Fruit fly (Drosophila melanogaster) whole organism, embryonic: ENCODE measurements around the gene CG9288.

Experiments used
- Atf-2 ChIP-seq: fragments of 200-800 bp; sonication (Bioruptor generic); optimal IDR thresholded peaks from 2 replicates; lab custom pipeline; 2016; ENCODE audit warnings: missing biosample characterization, missing genetic modification characterization
- CG11247 ChIP-seq: fragments of 200-800 bp; sonication (Bioruptor generic); IDR thresholded peaks from 2 replicates; pipeline ENCODE4 v1.3.6; 2022; ENCODE audit warnings: missing biosample characterization, missing genetic modification characterization
- CG11504 ChIP-seq: fragments of 200-800 bp; sonication (Bioruptor generic); optimal IDR thresholded peaks from 3 replicates; lab custom pipeline; 2019; ENCODE audit warnings: missing biosample characterization, mild to moderate bottlenecking, missing genetic modification characterization, moderate library complexity
- CG11560 ChIP-seq: fragments of 200-800 bp; sonication (Bioruptor generic); IDR thresholded peaks from 3 replicates; pipeline ENCODE4 v1.3.6; 2022; ENCODE audit warnings: missing biosample characterization, missing genetic modification characterization
- CG12659 ChIP-seq: fragments of 200-800 bp; sonication (Bioruptor generic); optimal IDR thresholded peaks from 3 replicates; lab custom pipeline; 2017; ENCODE audit warnings: mild to moderate bottlenecking, missing biosample characterization, missing genetic modification reagents, missing genetic modification characterization
- CG12942 ChIP-seq: fragments of 200-800 bp; sonication (Bioruptor generic); optimal IDR thresholded peaks from 3 replicates; lab custom pipeline; 2016; ENCODE audit warnings: missing biosample characterization, missing genetic modification characterization
- CG13894 ChIP-seq: fragments of 200-800 bp; sonication (Bioruptor generic); optimal IDR thresholded peaks from 3 replicates; lab custom pipeline; 2018; ENCODE audit warnings: missing biosample characterization, mild to moderate bottlenecking, missing genetic modification characterization, moderate library complexity
- CG15011 ChIP-seq: fragments of 200-800 bp; sonication (Bioruptor generic); optimal IDR thresholded peaks from 3 replicates; lab custom pipeline; 2018; ENCODE audit warnings: missing biosample characterization, mild to moderate bottlenecking, missing genetic modification characterization
- CG15269 ChIP-seq: fragments of 200-800 bp; sonication (Bioruptor generic); optimal IDR thresholded peaks from 2 replicates; lab custom pipeline; 2018; ENCODE audit warnings: missing biosample characterization, mild to moderate bottlenecking, missing genetic modification characterization, moderate library complexity
- CG17568 ChIP-seq: fragments of 200-800 bp; sonication (Bioruptor generic); optimal IDR thresholded peaks from 2 replicates; lab custom pipeline; 2018; ENCODE audit warnings: missing biosample characterization, mild to moderate bottlenecking, missing genetic modification characterization, moderate library complexity
- CG18262 ChIP-seq: fragments of 200-800 bp; optimal IDR thresholded peaks from 3 replicates; lab custom pipeline; 2019; ENCODE audit warnings: missing biosample characterization, mild to moderate bottlenecking, missing genetic modification characterization, moderate library complexity
- CG18619 ChIP-seq: fragments of 200-800 bp; sonication (Bioruptor generic); optimal IDR thresholded peaks from 3 replicates; lab custom pipeline; 2017; ENCODE audit warnings: missing biosample characterization, mild to moderate bottlenecking, missing genetic modification characterization
- CG30431 ChIP-seq: fragments of 200-800 bp; sonication (Bioruptor generic); optimal IDR thresholded peaks from 2 replicates; lab custom pipeline; 2017; ENCODE audit warnings: missing biosample characterization, missing genetic modification characterization
- CG33213 ChIP-seq: fragments of 200-800 bp; sonication (Bioruptor generic); optimal IDR thresholded peaks from 3 replicates; lab custom pipeline; 2016; ENCODE audit warnings: missing biosample characterization, missing genetic modification characterization
- CG3407 ChIP-seq: fragments of 200-800 bp; sonication (Bioruptor generic); optimal IDR thresholded peaks from 2 replicates; lab custom pipeline; 2018; ENCODE audit warnings: missing biosample characterization, mild to moderate bottlenecking, missing genetic modification characterization
- CG4424 ChIP-seq: fragments of 200-800 bp; sonication (Bioruptor generic); optimal IDR thresholded peaks from 3 replicates; lab custom pipeline; 2016; ENCODE audit warnings: missing biosample characterization, missing genetic modification characterization
- CG6272 ChIP-seq: fragments of 200-800 bp; sonication (Bioruptor generic); IDR thresholded peaks from 2 replicates; pipeline ENCODE4 v1.3.6; 2022; ENCODE audit warnings: missing biosample characterization, missing genetic modification characterization
- CG6683 ChIP-seq: fragments of 200-800 bp; sonication (Bioruptor generic); optimal IDR thresholded peaks from 2 replicates; lab custom pipeline; 2017; ENCODE audit warnings: missing biosample characterization, mild to moderate bottlenecking, missing genetic modification characterization, missing genetic modification reagents
- CG6854 ChIP-seq: fragments of 200-800 bp; sonication (Bioruptor generic); optimal IDR thresholded peaks from 3 replicates; lab custom pipeline; 2017; ENCODE audit warnings: missing biosample characterization, mild to moderate bottlenecking, missing genetic modification characterization
- CrebB ChIP-seq: fragments of 200-800 bp; sonication (Bioruptor generic); optimal IDR thresholded peaks from 3 replicates; lab custom pipeline; 2018; ENCODE audit warnings: missing biosample characterization, mild to moderate bottlenecking, missing genetic modification characterization
- D19B ChIP-seq: fragments of 200-800 bp; sonication (Bioruptor generic); optimal IDR thresholded peaks from 2 replicates; lab custom pipeline; 2017; ENCODE audit warnings: missing biosample characterization, mild to moderate bottlenecking, missing genetic modification characterization
- Drgx ChIP-seq: fragments of 200-800 bp; sonication (Bioruptor generic); IDR thresholded peaks from 2 replicates; pipeline ENCODE4 v1.3.6; 2022; ENCODE audit warnings: missing biosample characterization, missing genetic modification characterization
- E2f2 ChIP-seq: fragments of 200-800 bp; sonication (Bioruptor generic); IDR thresholded peaks from 2 replicates; pipeline ENCODE4 v1.3.6; 2022; ENCODE audit warnings: missing biosample characterization, missing genetic modification characterization
- HHEX ChIP-seq: fragments of 200-800 bp; sonication (Bioruptor generic); optimal IDR thresholded peaks from 3 replicates; lab custom pipeline; 2017; ENCODE audit warnings: missing biosample characterization, mild to moderate bottlenecking, missing genetic modification characterization, missing genetic modification reagents
- HLHmδ ChIP-seq: fragments of 200-800 bp; sonication (Bioruptor generic); optimal IDR thresholded peaks from 2 replicates; lab custom pipeline; 2018; ENCODE audit warnings: missing biosample characterization, mild to moderate bottlenecking, missing genetic modification characterization, moderate library complexity
- Hmx ChIP-seq: fragments of 200-800 bp; sonication (Bioruptor generic); optimal IDR thresholded peaks from 2 replicates; lab custom pipeline; 2016; ENCODE audit warnings: missing biosample characterization, missing genetic modification characterization
- Myb ChIP-seq: fragments of 200-800 bp; sonication (Bioruptor generic); optimal IDR thresholded peaks from 2 replicates; lab custom pipeline; 2016; ENCODE audit warnings: missing biosample characterization, missing genetic modification characterization
- Neu2 ChIP-seq: fragments of 200-800 bp; sonication (Bioruptor generic); optimal IDR thresholded peaks from 3 replicates; lab custom pipeline; 2016; ENCODE audit warnings: missing biosample characterization, missing genetic modification characterization, borderline replicate concordance
- Nf-YC ChIP-seq: fragments of 200-800 bp; optimal IDR thresholded peaks from 3 replicates; lab custom pipeline; 2019; ENCODE audit warnings: missing biosample characterization, mild to moderate bottlenecking, missing genetic modification characterization, moderate library complexity
- NfI ChIP-seq: fragments of 200-800 bp; sonication (Bioruptor generic); optimal IDR thresholded peaks from 3 replicates; lab custom pipeline; 2018; ENCODE audit warnings: missing biosample characterization, mild to moderate bottlenecking, missing genetic modification characterization, moderate library complexity
- Ravus ChIP-seq: fragments of 200-800 bp; sonication (Bioruptor generic); IDR thresholded peaks from 2 replicates; pipeline ENCODE4 v1.3.6; 2022; ENCODE audit warnings: missing biosample characterization, missing genetic modification characterization
- aop ChIP-seq: fragments of 200-800 bp; sonication (Bioruptor generic); IDR thresholded peaks from 2 replicates; pipeline ENCODE4 v1.3.6; 2022; ENCODE audit warnings: missing biosample characterization, missing genetic modification characterization
- ase ChIP-seq: fragments of 200-800 bp; sonication (Bioruptor generic); IDR thresholded peaks from 3 replicates; pipeline ENCODE4 v1.3.6; 2022; ENCODE audit warnings: missing biosample characterization, missing genetic modification characterization
- ato ChIP-seq: fragments of 200-800 bp; sonication (Bioruptor generic); IDR thresholded peaks from 2 replicates; pipeline ENCODE4 v1.3.6; 2022; ENCODE audit warnings: missing biosample characterization, missing genetic modification characterization; ENCODE audit not compliant: partially characterized antibody
- bab2 ChIP-seq: fragments of 200-800 bp; sonication (Bioruptor generic); optimal IDR thresholded peaks from 2 replicates; lab custom pipeline; 2016; ENCODE audit warnings: missing biosample characterization, missing genetic modification characterization
- cad ChIP-seq: fragments of >200 bp; optimal IDR thresholded peaks from 2 replicates; lab custom pipeline; 2017; ENCODE audit warnings: missing biosample characterization, missing genetic modification characterization
- dmrt99B ChIP-seq: fragments of 200-800 bp; sonication (Bioruptor generic); optimal IDR thresholded peaks from 2 replicates; lab custom pipeline; 2018; ENCODE audit warnings: missing biosample characterization, mild to moderate bottlenecking, missing genetic modification characterization, moderate library complexity
- fd3F ChIP-seq: fragments of 200-800 bp; sonication (Bioruptor generic); optimal IDR thresholded peaks from 2 replicates; lab custom pipeline; 2018; ENCODE audit warnings: missing biosample characterization, mild to moderate bottlenecking, missing genetic modification characterization, moderate library complexity
- hb ChIP-seq: fragments of 200-800 bp; sonication (Bioruptor generic); IDR thresholded peaks from 3 replicates; pipeline ENCODE4 v1.3.6; 2022; ENCODE audit warnings: missing biosample characterization, missing genetic modification characterization; ENCODE audit not compliant: partially characterized antibody
- hkb ChIP-seq, 2 experiments: fragments of 200-800 bp in 1 of 2; fragments of >200 bp in 1 of 2; sonication (Bioruptor generic) in 1 of 2; IDR thresholded peaks in 1 of 2; optimal IDR thresholded peaks in 1 of 2; 2 replicates each; pipeline versions ENCODE4 v1.3.6 to Lab custom; 2017 to 2022; ENCODE audit warnings: missing biosample characterization in 1 of 2, missing genetic modification characterization in 1 of 2
- lab ChIP-seq: fragments of 200-800 bp; sonication (Bioruptor generic); optimal IDR thresholded peaks from 3 replicates; lab custom pipeline; 2017; ENCODE audit warnings: missing biosample characterization, missing genetic modification characterization, mild to moderate bottlenecking, moderate library complexity, missing genetic modification reagents
- lov ChIP-seq, 2 experiments: fragments of 200-800 bp in 1 of 2; fragments of >200 bp in 1 of 2; sonication (Bioruptor generic) in 1 of 2; IDR thresholded peaks in 1 of 2; optimal IDR thresholded peaks in 1 of 2; 2 replicates in 1 of 2; 3 replicates in 1 of 2; pipeline versions ENCODE4 v1.3.6 to Lab custom; 2017 to 2022; ENCODE audit warnings: missing biosample characterization in 1 of 2, missing genetic modification characterization in 1 of 2
- nerfin-2 ChIP-seq: fragments of 200-800 bp; sonication (Bioruptor generic); IDR thresholded peaks from 2 replicates; pipeline ENCODE4 v1.3.6; 2022; ENCODE audit warnings: missing biosample characterization, missing genetic modification characterization; ENCODE audit not compliant: partially characterized antibody
- pb ChIP-seq: fragments of 200-800 bp; sonication (Bioruptor generic); optimal IDR thresholded peaks from 3 replicates; lab custom pipeline; 2016; ENCODE audit warnings: missing biosample characterization, missing genetic modification characterization
- pho ChIP-seq: fragments of 200-800 bp; sonication (Bioruptor generic); optimal IDR thresholded peaks from 2 replicates; lab custom pipeline; 2016; ENCODE audit warnings: missing biosample characterization, missing genetic modification characterization
- pum ChIP-seq: fragments of 200-800 bp; sonication (Bioruptor generic); optimal IDR thresholded peaks from 2 replicates; lab custom pipeline; 2016; ENCODE audit warnings: missing biosample characterization, missing genetic modification characterization
- pzg ChIP-seq: fragments of 200-800 bp; sonication (Bioruptor generic); optimal IDR thresholded peaks from 3 replicates; lab custom pipeline; 2018; ENCODE audit warnings: missing biosample characterization, mild to moderate bottlenecking, missing genetic modification characterization, moderate library complexity
- sens-2 ChIP-seq: fragments of 200-800 bp; sonication (Bioruptor generic); IDR thresholded peaks from 2 replicates; pipeline ENCODE4 v1.3.6; 2022; ENCODE audit warnings: missing biosample characterization, missing genetic modification characterization
- vfl ChIP-seq: fragments of 200-800 bp; sonication (Bioruptor generic); optimal IDR thresholded peaks from 2 replicates; lab custom pipeline; 2016; ENCODE audit warnings: missing biosample characterization, missing genetic modification characterization
- wek ChIP-seq: fragments of 200-800 bp; sonication (Bioruptor generic); optimal IDR thresholded peaks from 3 replicates; lab custom pipeline; 2018; ENCODE audit warnings: missing biosample characterization, mild to moderate bottlenecking, missing genetic modification characterization, moderate library complexity

Gene CG9288

DNA sequence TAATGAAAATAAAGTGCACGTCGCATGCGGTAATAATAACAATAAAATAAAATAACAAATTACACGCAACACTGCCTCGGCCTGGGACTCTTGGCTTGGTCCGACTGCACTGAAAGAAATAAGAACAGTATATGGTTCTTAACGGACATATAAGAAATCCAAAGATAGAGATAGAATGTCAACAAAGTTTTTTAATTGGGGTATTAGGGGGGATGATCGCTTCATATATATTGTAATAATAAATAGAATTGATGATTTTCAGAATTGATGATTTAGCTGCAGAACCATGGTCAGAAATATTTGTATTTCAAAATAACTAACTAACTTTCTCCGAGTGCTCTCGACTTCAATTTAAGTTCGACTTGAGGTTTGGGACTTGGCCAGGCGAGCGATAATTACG is 16.6 kb downstream of the CG9288 start (continued):
- TF ChIP-seq hkb (optimal IDR thresholded peaks at IDR 0.05; lab: Kevin White, UChicago): no peak
- TF ChIP-seq hkb (GFP tag; IDR thresholded peaks at IDR 0.05; lab: Robert Waterston, UW): no peak
- no peak for TF ChIP-seq aop (GFP tag; lab: Robert Waterston, UW)
- no peak for TF ChIP-seq CG33213
- no peak for TF ChIP-seq bab2 (GFP tag; lab: Kevin White, UChicago)
- TF ChIP-seq CG18619 (GFP tag; lab: Kevin White, UChicago): no peak
- no peak for TF ChIP-seq pho (GFP tag; lab: Kevin White, UChicago)
- TF ChIP-seq CG15011 (GFP tag; lab: Kevin White, UChicago): no peak
- TF ChIP-seq ase (GFP tag; lab: Robert Waterston, UW): no peak
- TF ChIP-seq CG6854 (GFP tag; lab: Kevin White, UChicago): no peak
- TF ChIP-seq NfI (GFP tag; lab: Kevin White, UChicago): no peak
- TF ChIP-seq dmrt99B (tag; lab: Kevin White, UChicago): no peak
- no peak for TF ChIP-seq fd3F
- TF ChIP-seq Drgx (GFP tag; lab: Robert Waterston, UW): peak; percentile 40
- TF ChIP-seq CG6683 (GFP tag; lab: Kevin White, UChicago): no peak
- no peak for TF ChIP-seq Myb
- no peak for TF ChIP-seq CG3407 (GFP tag; lab: Kevin White, UChicago)
- TF ChIP-seq Atf-2 (GFP tag; lab: Kevin White, UChicago): no peak
- no peak for TF ChIP-seq CG12942 (GFP tag; lab: Kevin White, UChicago)
- TF ChIP-seq wek (GFP tag; lab: Kevin White, UChicago): no peak
- TF ChIP-seq nerfin-2 (GFP tag; lab: Robert Waterston, UW): no peak
- TF ChIP-seq CG6272 (GFP tag; lab: Robert Waterston, UW): no peak
- no peak for TF ChIP-seq hb (GFP tag; lab: Robert Waterston, UW)
- TF ChIP-seq CG11560 (tag; lab: Robert Waterston, UW): no peak
- no peak for TF ChIP-seq E2f2 (GFP tag; lab: Robert Waterston, UW)
- no peak for TF ChIP-seq HHEX (GFP tag; lab: Kevin White, UChicago)
- TF ChIP-seq Nf-YC (tag; lab: Kevin White, UChicago): no peak
- TF ChIP-seq CrebB (tag; lab: Kevin White, UChicago): no peak
- no peak for TF ChIP-seq Ravus
- TF ChIP-seq lab (GFP tag; lab: Kevin White, UChicago): no peak
- TF ChIP-seq pzg (GFP tag; lab: Kevin White, UChicago): no peak
- no peak for TF ChIP-seq CG17568
- TF ChIP-seq D19B (GFP tag; lab: Kevin White, UChicago): no peak
- no peak for TF ChIP-seq pb
- no peak for TF ChIP-seq CG13894
- TF ChIP-seq HLHmδ (GFP tag; lab: Kevin White, UChicago): no peak
- TF ChIP-seq cad: no peak
- TF ChIP-seq Hmx (GFP tag; lab: Kevin White, UChicago): no peak
- TF ChIP-seq CG11247 (GFP tag; lab: Robert Waterston, UW): no peak
- TF ChIP-seq vfl: no peak
- TF ChIP-seq ato (GFP tag; lab: Robert Waterston, UW): no peak
- TF ChIP-seq sens-2 (GFP tag; lab: Robert Waterston, UW): no peak
- peak; percentile 50 for TF ChIP-seq CG11504 (tag; lab: Kevin White, UChicago)
- TF ChIP-seq CG12659 (GFP tag; lab: Kevin White, UChicago): no peak
- TF ChIP-seq lov (optimal IDR thresholded peaks at IDR 0.05; lab: Kevin White, UChicago): no peak
- no peak for TF ChIP-seq lov (GFP tag; IDR thresholded peaks at IDR 0.05; lab: Robert Waterston, UW)
- peak; percentile 11 for TF ChIP-seq CG4424 (GFP tag; lab: Kevin White, UChicago)
- TF ChIP-seq Neu2 (GFP tag; lab: Kevin White, UChicago): no peak
- no peak for TF ChIP-seq pum (GFP tag; lab: Kevin White, UChicago)
- TF ChIP-seq CG18262: peak; percentile 69
- TF ChIP-seq CG15269 (tag; lab: Kevin White, UChicago): no peak
- TF ChIP-seq CG30431: no peak
